Worm (Caenorhabditis elegans): ENCODE measurements around the gene C28H8.7.
A peak's percentile ranks its signal among the peaks of the same experiment; 100 is the strongest.

C28H8.7 gene

DNA sequence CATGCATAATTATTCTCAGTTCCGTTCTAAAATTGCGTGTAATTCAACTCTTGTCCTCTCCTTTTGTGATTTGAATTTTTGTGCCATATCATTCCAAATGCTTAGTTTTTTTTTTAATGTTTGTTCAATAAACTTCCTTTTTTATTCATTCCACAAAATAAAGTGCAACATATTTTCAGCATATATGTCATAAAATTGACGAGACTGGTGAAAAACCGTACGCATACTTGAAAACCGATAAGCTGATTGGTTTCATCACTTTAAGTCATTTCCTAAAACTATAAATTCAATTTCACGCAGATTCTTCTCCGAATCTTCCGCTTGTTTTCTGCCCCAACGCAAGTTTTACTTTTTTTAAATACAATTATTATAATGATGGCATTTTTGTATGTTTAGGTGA, 27.8 kb downstream of the C28H8.7 start, which contains the start of gene dpf-4:
Gene dpf-4 (plus strand): TSS at position 301 of the 400 bp plus-strand sequence.
- TF ChIP-seq spr-3 (GFP tag; optimal IDR thresholded peaks at IDR 0.05): no peak
- TF ChIP-seq ama-1 (optimal IDR thresholded peaks at IDR 0.05): peak; percentile 39
- TF ChIP-seq daf-8 (GFP tag; IDR thresholded peaks at IDR 0.05): no peak

ce11 chrIII:5855637-5856179, 31.1 kb downstream of the C28H8.7 start, which contains the start of the genes cct-6 and alh-9:
cct-6 (minus strand) TSS chrIII:5855687.
alh-9 (plus strand) TSS chrIII:5856018.
- peak; percentile 58 for TF ChIP-seq hlh-30 (tag; optimal IDR thresholded peaks at IDR 0.05; ENCODE audit: insufficient read depth)
- no peak for TF ChIP-seq D1046.2 (GFP tag; IDR thresholded peaks at IDR 0.05)
- TF ChIP-seq dve-1 (tag; optimal IDR thresholded peaks at IDR 0.05; ENCODE audit: insufficient read depth): peak; percentile 79
- no peak for TF ChIP-seq nhr-41 (GFP tag; IDR thresholded peaks at IDR 0.05)
- peak in 1 of 2 experiments; percentile 94 for TF ChIP-seq lsy-2 (tag; optimal IDR thresholded peaks at IDR 0.05)
- peak in 1 of 2 experiments; percentile 17 for TF ChIP-seq daf-16 (GFP tag; optimal IDR thresholded peaks at IDR 0.05)
- TF ChIP-seq daf-16 (tag; optimal IDR thresholded peaks at IDR 0.05): peak; percentile 65
- TF ChIP-seq lin-1 (GFP tag; IDR thresholded peaks at IDR 0.05): no peak
- no peak for TF ChIP-seq F26F4.8 (GFP tag; conservative IDR thresholded peaks at IDR 0.05)
- TF ChIP-seq snpc-4 (tag; optimal IDR thresholded peaks at IDR 0.05): no peak
- TF ChIP-seq hmg-1.1 (GFP tag; IDR thresholded peaks at IDR 0.05): peak; percentile 58; the same call in 1 of the 2 replicates
- peak in 1 of 2 experiments; percentile 26 for TF ChIP-seq mdl-1 (tag; optimal IDR thresholded peaks at IDR 0.05)
- peak; percentile 74 for TF ChIP-seq R02D3.7 (tag; optimal IDR thresholded peaks at IDR 0.05)
- no peak for TF ChIP-seq ama-1 (optimal IDR thresholded peaks at IDR 0.05)
- no peak for TF ChIP-seq aly-2 (tag; optimal IDR thresholded peaks at IDR 0.05)
- no peak for TF ChIP-seq ceh-62 (tag; optimal IDR thresholded peaks at IDR 0.05)
- no peak for TF ChIP-seq mxl-3 (GFP tag; optimal IDR thresholded peaks at IDR 0.05)
- TF ChIP-seq ZK546.5 (tag; optimal IDR thresholded peaks at IDR 0.05): no peak
- no peak for TF ChIP-seq tag-97 (GFP tag; IDR thresholded peaks at IDR 0.05)
- TF ChIP-seq nhr-42 (GFP tag; IDR thresholded peaks at IDR 0.05): no peak
- no peak for TF ChIP-seq spr-3 (GFP tag; optimal IDR thresholded peaks at IDR 0.05)
- TF ChIP-seq lin-15B (tag; optimal IDR thresholded peaks at IDR 0.05): no peak
- peak; percentile 80 for TF ChIP-seq lin-13 (GFP tag; optimal IDR thresholded peaks at IDR 0.05)
- no peak for TF ChIP-seq ceh-82 (tag; optimal IDR thresholded peaks at IDR 0.05)
- no peak for TF ChIP-seq ceh-20 (GFP tag; IDR thresholded peaks at IDR 0.05)
- no peak for TF ChIP-seq unc-39 (tag; optimal IDR thresholded peaks at IDR 0.05)
- TF ChIP-seq Y105C5A.15 (GFP tag; IDR thresholded peaks at IDR 0.05): no peak
- no peak for TF ChIP-seq T20F7.1 (GFP tag; optimal IDR thresholded peaks at IDR 0.05)
- peak; percentile 9 for TF ChIP-seq spr-1 (tag; optimal IDR thresholded peaks at IDR 0.05)
- TF ChIP-seq cey-2 (tag; optimal IDR thresholded peaks at IDR 0.05; ENCODE audit: borderline replicate concordance, insufficient read depth): no peak
- TF ChIP-seq pqm-1 (tag; optimal IDR thresholded peaks at IDR 0.05): peak; percentile 2
- no peak for TF ChIP-seq zfp-2 (tag; optimal IDR thresholded peaks at IDR 0.05)
- TF ChIP-seq nhr-77 (tag; optimal IDR thresholded peaks at IDR 0.05): peak; percentile 66
- TF ChIP-seq daf-12 (tag; optimal IDR thresholded peaks at IDR 0.05): no peak
- peak; percentile 48 for TF ChIP-seq nhr-11 (tag; optimal IDR thresholded peaks at IDR 0.05)
- TF ChIP-seq nhr-25 (tag; optimal IDR thresholded peaks at IDR 0.05; ENCODE audit: borderline replicate concordance, insufficient read depth): peak; percentile 42
- no peak for TF ChIP-seq php-3 (GFP tag; IDR thresholded peaks at IDR 0.05)
- TF ChIP-seq aha-1 (tag): peak; percentile 75
- no peak for TF ChIP-seq tra-1 (GFP tag; IDR thresholded peaks at IDR 0.05)
- no peak for TF ChIP-seq lin-39 (tag; optimal IDR thresholded peaks at IDR 0.05)
- TF ChIP-seq ZK337.2 (GFP tag; IDR thresholded peaks at IDR 0.05): no peak
- no peak for TF ChIP-seq Y48G9A.11 (GFP tag; IDR thresholded peaks at IDR 0.05)
- no peak for TF ChIP-seq F44E2.7 (GFP tag; IDR thresholded peaks at IDR 0.05)
- peak; percentile 96 for TF ChIP-seq dpl-1 (GFP tag; optimal IDR thresholded peaks at IDR 0.05)
- TF ChIP-seq hlh-11 (tag; optimal IDR thresholded peaks at IDR 0.05): peak; percentile 61
- peak; percentile 14; the same call in 1 of the 2 replicates for TF ChIP-seq pha-4 (GFP tag; IDR thresholded peaks at IDR 0.05)
- peak; percentile 93 for TF ChIP-seq pha-4 (tag; optimal IDR thresholded peaks at IDR 0.05)
- no peak for TF ChIP-seq F10B5.3 (tag; optimal IDR thresholded peaks at IDR 0.05)

Measured in whole organism, L4 larva.